Fruit fly (Drosophila melanogaster): Measurements from ENCODE around the gene CG4891.

The CG4891 gene

DNA sequence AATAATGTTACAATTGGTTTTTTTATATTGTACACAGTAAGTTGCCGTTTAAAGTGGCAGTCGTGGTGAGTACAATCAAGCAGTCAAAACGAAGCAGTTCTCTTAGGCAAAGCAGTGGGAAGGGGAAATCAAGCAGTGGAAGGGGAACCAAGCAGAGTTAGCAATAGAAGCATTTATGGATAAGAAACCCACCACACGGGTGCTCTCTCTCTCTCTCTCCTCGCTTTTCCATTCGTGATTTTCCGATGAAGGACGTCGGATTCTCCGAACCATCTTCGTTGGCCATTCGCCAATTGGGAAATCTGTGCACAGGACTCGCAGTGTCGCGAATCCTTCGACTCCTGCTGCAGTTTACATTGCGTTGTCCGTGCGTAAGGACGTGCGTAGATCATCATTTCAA is 45.1 kb upstream of the CG4891 start, which contains the start of gene beat-Ia (continued):
- TF ChIP-seq CG34224 (GFP tag; IDR thresholded peaks at IDR 0.05; ENCODE audit: partially characterized antibody): no peak
- TF ChIP-seq Vsx1 (GFP tag; optimal IDR thresholded peaks at IDR 0.05): no peak
- TF ChIP-seq vfl (GFP tag; optimal IDR thresholded peaks at IDR 0.05): no peak
- no peak for TF ChIP-seq CG14441 (GFP tag; IDR thresholded peaks at IDR 0.05)
- TF ChIP-seq CG12659 (GFP tag; optimal IDR thresholded peaks at IDR 0.05): no peak
- TF ChIP-seq sug (tag; optimal IDR thresholded peaks at IDR 0.05): no peak
- TF ChIP-seq Adf1 (GFP tag; IDR thresholded peaks at IDR 0.05): no peak
- TF ChIP-seq Dfd (GFP tag; optimal IDR thresholded peaks at IDR 0.05): peak in 1 of 2 experiments; percentile 99
- TF ChIP-seq pho (GFP tag; optimal IDR thresholded peaks at IDR 0.05): no peak
- no peak for TF ChIP-seq Drgx (GFP tag; IDR thresholded peaks at IDR 0.05)
- TF ChIP-seq HmgZ (tag; optimal IDR thresholded peaks at IDR 0.05): no peak
- TF ChIP-seq Fer1 (GFP tag; optimal IDR thresholded peaks at IDR 0.05): no peak
- no peak for TF ChIP-seq fd3F (GFP tag; optimal IDR thresholded peaks at IDR 0.05)
- TF ChIP-seq insv (GFP tag; optimal IDR thresholded peaks at IDR 0.05): peak in 1 of 2 experiments; percentile 69
- TF ChIP-seq CG14965 (GFP tag; optimal IDR thresholded peaks at IDR 0.05; ENCODE audit: borderline replicate concordance): no peak
- TF ChIP-seq shn (GFP tag; optimal IDR thresholded peaks at IDR 0.05): no peak
- no peak for TF ChIP-seq CG16863 (GFP tag; optimal IDR thresholded peaks at IDR 0.05)
- TF ChIP-seq CG12155 (GFP tag; optimal IDR thresholded peaks at IDR 0.05): no peak
- peak; percentile 62 for TF ChIP-seq Nf-YB (GFP tag; optimal IDR thresholded peaks at IDR 0.05)
- TF ChIP-seq bowl (GFP tag; IDR thresholded peaks at IDR 0.05): no peak
- peak; percentile 46 for TF ChIP-seq Jarid2 (GFP tag; optimal IDR thresholded peaks at IDR 0.05)
- no peak for TF ChIP-seq Ada2b (GFP tag; IDR thresholded peaks at IDR 0.05)
- no peak for TF ChIP-seq danr (GFP tag; IDR thresholded peaks at IDR 0.05)
- TF ChIP-seq Opbp (GFP tag; IDR thresholded peaks at IDR 0.05; ENCODE audit: partially characterized antibody): peak; percentile 73; the same call in 2 of the 3 replicates
- TF ChIP-seq Sox100B (GFP tag; optimal IDR thresholded peaks at IDR 0.05): no peak
- peak; percentile 99 for TF ChIP-seq stwl (tag; optimal IDR thresholded peaks at IDR 0.05)
- peak; percentile 61; the same call in 1 of the 2 replicates for TF ChIP-seq CG42726 (GFP tag; IDR thresholded peaks at IDR 0.05; ENCODE audit: partially characterized antibody)
- peak; percentile 77 for TF ChIP-seq CG6791 (GFP tag; IDR thresholded peaks at IDR 0.05; ENCODE audit: partially characterized antibody)
- TF ChIP-seq sens-2 (GFP tag; IDR thresholded peaks at IDR 0.05): peak; percentile 44; the same call in 1 of the 2 replicates
- no peak for TF ChIP-seq CG33213 (GFP tag; optimal IDR thresholded peaks at IDR 0.05)
- TF ChIP-seq CG8290 (GFP tag; optimal IDR thresholded peaks at IDR 0.05): peak; percentile 75
- peak; percentile 37 to 59 for TF ChIP-seq CG8290 (tag; optimal IDR thresholded peaks at IDR 0.05)
- TF ChIP-seq CG10959 (GFP tag; IDR thresholded peaks at IDR 0.05): 0 out of 2 replicates have a peak, but pooled peaks have one; percentile 9
- peak; percentile 79 for TF ChIP-seq ewg (GFP tag; optimal IDR thresholded peaks at IDR 0.05)
- TF ChIP-seq exex (tag; optimal IDR thresholded peaks at IDR 0.05): no peak
- TF ChIP-seq gro (GFP tag; optimal IDR thresholded peaks at IDR 0.05): no peak
- peak; percentile 97 for TF ChIP-seq Elba2 (GFP tag; optimal IDR thresholded peaks at IDR 0.05)
- no peak for TF ChIP-seq Asciz (GFP tag; optimal IDR thresholded peaks at IDR 0.05)
- no peak for TF ChIP-seq ro (GFP tag; IDR thresholded peaks at IDR 0.05)
- TF ChIP-seq CG8281 (tag; optimal IDR thresholded peaks at IDR 0.05): no peak
- TF ChIP-seq CG13123 (GFP tag; optimal IDR thresholded peaks at IDR 0.05): no peak
- peak; percentile 38 to 41 for TF ChIP-seq Trl (optimal IDR thresholded peaks at IDR 0.05)
- TF ChIP-seq Trl (GFP tag; optimal IDR thresholded peaks at IDR 0.05): no peak
- peak; percentile 51 for TF ChIP-seq amos (GFP tag; IDR thresholded peaks at IDR 0.05; ENCODE audit: partially characterized antibody)
- TF ChIP-seq CG4404 (GFP tag; IDR thresholded peaks at IDR 0.05): no peak
- TF ChIP-seq CG10543 (GFP tag; optimal IDR thresholded peaks at IDR 0.05): no peak
- no peak for TF ChIP-seq grn (GFP tag; optimal IDR thresholded peaks at IDR 0.05)
- TF ChIP-seq lab (GFP tag; optimal IDR thresholded peaks at IDR 0.05): no peak
- no peak for TF ChIP-seq CG12236 (GFP tag; optimal IDR thresholded peaks at IDR 0.05)
- peak; percentile 10; the same call in 1 of the 3 replicates for TF ChIP-seq CG14860 (GFP tag; IDR thresholded peaks at IDR 0.05; ENCODE audit: partially characterized antibody)
- no peak for TF ChIP-seq peb (GFP tag; IDR thresholded peaks at IDR 0.05)
